3 worm cellular contexts compared by ENCODE assay signal in genomic region chrIV:14780566-14780965, ce11.
TF ChIP-seq lines count a peak whose summit lies in the region.

No protein-coding gene starts in this region.

TF ChIP-seq in whole organism, L3 larva, 47 proteins besides CTCF, POLR2A, EP300 and RAD21:
- peak; percentile 38 for TF ChIP-seq snpc-4 (tag; optimal IDR thresholded peaks at IDR 0.05; lab: Kevin White, UChicago)

TF ChIP-seq in whole organism, L4 larva, 104 proteins besides CTCF, POLR2A, EP300 and RAD21:
- peak; percentile 66 for TF ChIP-seq F49E8.2 (tag; optimal IDR thresholded peaks at IDR 0.05; lab: Kevin White, UChicago; ENCODE audit: borderline replicate concordance)

TF ChIP-seq in whole organism, young adult, 124 proteins besides CTCF, POLR2A, EP300 and RAD21:
- TF ChIP-seq efl-1 (GFP tag; optimal IDR thresholded peaks at IDR 0.05; lab: Kevin White, UChicago) (peak; percentile 17), F49E8.2 (tag; optimal IDR thresholded peaks at IDR 0.05; lab: Kevin White, UChicago; ENCODE audit: insufficient read depth) (peak; percentile 55), lin-54 (GFP tag; optimal IDR thresholded peaks at IDR 0.05; lab: Kevin White, UChicago) (peak; percentile 76), snpc-4 (GFP tag; optimal IDR thresholded peaks at IDR 0.05; lab: Kevin White, UChicago) (peak; percentile 93), snpc-4 (tag; optimal IDR thresholded peaks at IDR 0.05; lab: Kevin White, UChicago) (peak; percentile 84 to 97 (median 93)), snpc-3.4 (tag; optimal IDR thresholded peaks at IDR 0.05; lab: Kevin White, UChicago) (peak; percentile 80), tbp1 (GFP tag; optimal IDR thresholded peaks at IDR 0.05; lab: Kevin White, UChicago) (peak; percentile 70), snpc-1.1 (tag; optimal IDR thresholded peaks at IDR 0.05; lab: Kevin White, UChicago; ENCODE audit: insufficient read depth) (peak; percentile 90), snpc-1.3 (tag; optimal IDR thresholded peaks at IDR 0.05; lab: Kevin White, UChicago; ENCODE audit: insufficient read depth) (peak; percentile 57), lsl-1 (GFP tag; optimal IDR thresholded peaks at IDR 0.05; lab: Kevin White, UChicago) (peak; percentile 51)
